Worm (Caenorhabditis elegans): Measurements from ENCODE around the gene Y53F4B.5.

DNA sequence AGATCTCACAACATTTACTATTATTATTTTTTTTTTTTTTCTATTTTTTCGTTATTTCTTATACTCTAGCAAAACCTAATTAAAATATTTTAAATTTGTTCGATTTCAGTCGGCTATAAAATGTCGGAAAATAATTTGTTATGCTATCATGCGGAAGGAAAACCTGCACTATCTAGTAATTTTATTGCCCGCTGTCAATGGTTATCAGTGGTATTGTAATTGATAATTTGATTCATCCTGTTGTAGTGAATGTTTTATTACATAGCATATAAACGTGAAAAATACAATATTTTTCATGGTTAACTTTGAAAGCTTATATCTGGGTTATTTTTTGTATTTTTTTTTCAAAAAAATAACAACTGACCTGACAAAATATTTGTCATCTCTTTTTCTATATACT is 24.5 kb downstream of the Y53F4B.5 start:
- TF ChIP-seq nhr-237 (tag; optimal IDR thresholded peaks at IDR 0.05) (no peak), mab-5 (tag; optimal IDR thresholded peaks at IDR 0.05) (no peak), pha-4 (tag; optimal IDR thresholded peaks at IDR 0.05) (no peak), elt-1 (tag; optimal IDR thresholded peaks at IDR 0.05; ENCODE audit: borderline replicate concordance, insufficient read depth) (no peak), elt-3 (tag; optimal IDR thresholded peaks at IDR 0.05) (no peak), mep-1 (tag; optimal IDR thresholded peaks at IDR 0.05) (no peak), nhr-12 (tag; optimal IDR thresholded peaks at IDR 0.05) (no peak), blmp-1 (tag; optimal IDR thresholded peaks at IDR 0.05) (no peak), ztf-11 (tag; optimal IDR thresholded peaks at IDR 0.05) (no peak), lin-13 (tag; optimal IDR thresholded peaks at IDR 0.05) (no peak), unc-62 (GFP tag; optimal IDR thresholded peaks at IDR 0.05) (no peak), cnd-1 (tag; optimal IDR thresholded peaks at IDR 0.05) (no peak), snpc-4 (tag; optimal IDR thresholded peaks at IDR 0.05) (no peak), nhr-28 (tag; optimal IDR thresholded peaks at IDR 0.05) (no peak)
